Worm (Caenorhabditis elegans) whole organism, L1 larva: ENCODE results near the gene pigq-1.

Experiments used
- C16A3.4 ChIP-seq: fragments of 150-350 bp; optimal IDR thresholded peaks from 2 replicates; lab custom pipeline; 2014; ENCODE audit warnings: missing biosample characterization, missing genetic modification characterization
- F16B12.6 ChIP-seq: fragments of 150-350 bp; optimal IDR thresholded peaks from 2 replicates; lab custom pipeline; 2014; ENCODE audit warnings: missing biosample characterization, missing genetic modification characterization
- aha-1 ChIP-seq: fragments of 150-350 bp; optimal IDR thresholded peaks from 2 replicates; lab custom pipeline; 2014; ENCODE audit warnings: missing biosample characterization, missing genetic modification characterization
- aly-2 ChIP-seq: fragments of 150-350 bp; optimal IDR thresholded peaks from 2 replicates; lab custom pipeline; 2014; ENCODE audit warnings: missing biosample characterization, missing genetic modification characterization
- blmp-1 ChIP-seq: fragments of 150-350 bp; optimal IDR thresholded peaks from 2 replicates; lab custom pipeline; 2014; ENCODE audit warnings: missing biosample characterization, missing genetic modification characterization
- ceh-8 ChIP-seq: fragments of 200-800 bp; sonication (Bioruptor generic); optimal IDR thresholded peaks from 2 replicates; lab custom pipeline; 2018; ENCODE audit warnings: mild to moderate bottlenecking, missing genetic modification characterization, moderate library complexity, missing compliant biosample characterization
- ceh-82 ChIP-seq, 3 experiments: fragments of 150-350 bp in 1 of 3; sonication (generic microtip) in 2 of 3; optimal IDR thresholded peaks; 2 replicates each; lab custom pipeline; 2014 to 2017; ENCODE audit warnings: missing biosample characterization in 3 of 3, missing genetic modification characterization in 3 of 3
- ceh-88 ChIP-seq: fragments of 200-800 bp; sonication (Bioruptor generic); IDR thresholded peaks from 2 replicates; pipeline ENCODE4 v1.3.6; 2022; ENCODE audit warnings: missing genetic modification characterization, missing compliant biosample characterization
- dpl-1 ChIP-seq, 3 experiments: fragments of 150-350 bp in 2 of 3; sonication (generic microtip) in 1 of 3; optimal IDR thresholded peaks; 2 replicates each; lab custom pipeline; 2014 to 2017; ENCODE audit warnings: missing biosample characterization in 3 of 3, missing genetic modification characterization in 3 of 3, missing genetic modification reagents in 3 of 3
- dsc-1 ChIP-seq: sonication (generic microtip); optimal IDR thresholded peaks from 2 replicates; lab custom pipeline; 2016; ENCODE audit warnings: mild to moderate bottlenecking, missing genetic modification characterization, missing compliant biosample characterization
- efl-1 ChIP-seq, 4 experiments: fragments of 150-350 bp; optimal IDR thresholded peaks in 3 of 4; peaks in 1 of 4; 1 replicate in 1 of 4; 2 replicates in 3 of 4; lab custom pipeline; 2014; ENCODE audit warnings: missing biosample characterization in 2 of 4, missing genetic modification characterization in 2 of 4, missing genetic modification reagents in 2 of 4
- egl-13 ChIP-seq: sonication (generic microtip); optimal IDR thresholded peaks from 2 replicates; lab custom pipeline; 2016; ENCODE audit warnings: missing genotype, missing genetic modification reagents, missing genetic modification characterization, missing compliant biosample characterization
- elt-2 ChIP-seq: sonication (generic microtip); optimal IDR thresholded peaks from 2 replicates; lab custom pipeline; 2016; ENCODE audit warnings: missing genetic modification characterization, mild to moderate bottlenecking, inconsistent platforms, missing compliant biosample characterization, missing genetic modification reagents
- elt-3 ChIP-seq, 6 experiments: fragments of 150-350 bp in 1 of 6; sonication (generic microtip); optimal IDR thresholded peaks; 2 replicates each; lab custom pipeline; 2017 to 2018; ENCODE audit warnings: missing biosample characterization in 6 of 6, missing genetic modification characterization in 6 of 6, inconsistent platforms in 1 of 6
- fkh-10 ChIP-seq: sonication (generic microtip); optimal IDR thresholded peaks from 2 replicates; lab custom pipeline; 2017; ENCODE audit warnings: missing biosample characterization, missing genetic modification reagents, missing genetic modification characterization
- fkh-4 ChIP-seq: sonication (generic microtip); optimal IDR thresholded peaks from 2 replicates; lab custom pipeline; 2016; ENCODE audit warnings: missing compliant biosample characterization, missing genetic modification characterization, borderline replicate concordance
- fkh-8 ChIP-seq: sonication (generic microtip); optimal IDR thresholded peaks from 2 replicates; lab custom pipeline; 2016; ENCODE audit warnings: mild to moderate bottlenecking, missing genetic modification characterization, missing compliant biosample characterization
- fos-1 ChIP-seq: fragments of 150-350 bp; optimal IDR thresholded peaks from 2 replicates; lab custom pipeline; 2014; ENCODE audit warnings: missing biosample characterization, missing genetic modification characterization
- hpl-2 ChIP-seq: fragments of 150-350 bp; optimal IDR thresholded peaks from 2 replicates; lab custom pipeline; 2014; ENCODE audit warnings: missing biosample characterization, missing genetic modification reagents, missing genetic modification characterization
- irx-1 ChIP-seq: sonication (generic microtip); optimal IDR thresholded peaks from 2 replicates; lab custom pipeline; 2016; ENCODE audit warnings: missing genetic modification characterization, missing compliant biosample characterization
- isw-1 ChIP-seq: fragments of 200-800 bp; sonication (Bioruptor generic); IDR thresholded peaks from 2 replicates; pipeline ENCODE4 v1.3.6; 2022; ENCODE audit warnings: missing genetic modification characterization, missing compliant biosample characterization
- lin-13 ChIP-seq: fragments of 150-350 bp; optimal IDR thresholded peaks from 2 replicates; lab custom pipeline; 2014; ENCODE audit warnings: missing biosample characterization, missing genetic modification reagents, missing genetic modification characterization
- lin-14 ChIP-seq: fragments of 200-800 bp; sonication (Bioruptor generic); optimal IDR thresholded peaks from 2 replicates; lab custom pipeline; 2018; ENCODE audit warnings: mild to moderate bottlenecking, missing genetic modification characterization, moderate library complexity, missing compliant biosample characterization
- lin-35 ChIP-seq, 2 experiments: fragments of 150-350 bp; optimal IDR thresholded peaks; 2 replicates each; lab custom pipeline; 2014; ENCODE audit warnings: missing biosample characterization in 2 of 2, missing genetic modification characterization in 2 of 2, missing genetic modification reagents in 2 of 2
- lin-39 ChIP-seq: fragments of 150-350 bp; optimal IDR thresholded peaks from 2 replicates; lab custom pipeline; 2014; ENCODE audit warnings: missing biosample characterization, missing genetic modification reagents, missing genetic modification characterization
- lir-3 ChIP-seq: sonication (generic microtip); optimal IDR thresholded peaks from 2 replicates; lab custom pipeline; 2016; ENCODE audit warnings: mild to moderate bottlenecking, missing genetic modification characterization, moderate library complexity, missing compliant biosample characterization; ENCODE audit not compliant: poor library complexity
- lsy-2 ChIP-seq, 2 experiments: fragments of 150-350 bp; optimal IDR thresholded peaks; 2 replicates each; lab custom pipeline; 2014; ENCODE audit warnings: missing biosample characterization in 2 of 2, missing genetic modification characterization in 2 of 2
- mab-9 ChIP-seq: fragments of 200-800 bp; sonication (Bioruptor generic); IDR thresholded peaks from 2 replicates; pipeline ENCODE4 v1.3.6; 2022; ENCODE audit warnings: missing genetic modification reagents, missing genetic modification characterization, missing compliant biosample characterization
- mdl-1 ChIP-seq, 2 experiments: fragments of 150-350 bp; optimal IDR thresholded peaks; 2 replicates each; lab custom pipeline; 2014 to 2017; ENCODE audit warnings: missing biosample characterization in 2 of 2, missing genetic modification characterization in 2 of 2, inconsistent platforms in 1 of 2
- mef-2 ChIP-seq: fragments of 150-350 bp; optimal IDR thresholded peaks from 2 replicates; lab custom pipeline; 2014; ENCODE audit warnings: missing biosample characterization, missing genetic modification characterization
- mep-1 ChIP-seq: fragments of 150-350 bp; optimal IDR thresholded peaks from 2 replicates; lab custom pipeline; 2014; ENCODE audit warnings: missing biosample characterization, missing genetic modification characterization
- nhr-19 ChIP-seq: fragments of 200-800 bp; sonication (Bioruptor generic); conservative IDR thresholded peaks from 2 replicates; pipeline ENCODE4 v1.3.6; 2022; ENCODE audit warnings: missing genetic modification characterization, missing compliant biosample characterization
- nhr-20 ChIP-seq: sonication (generic microtip); optimal IDR thresholded peaks from 2 replicates; lab custom pipeline; 2016; ENCODE audit warnings: mild to moderate bottlenecking, missing genetic modification characterization, missing compliant biosample characterization
- nhr-77 ChIP-seq: fragments of 150-350 bp; optimal IDR thresholded peaks from 2 replicates; lab custom pipeline; 2014; ENCODE audit warnings: missing biosample characterization, missing genetic modification characterization
- nhr-85 ChIP-seq: sonication (generic microtip); peaks from one replicate; lab custom pipeline; 2016; ENCODE audit warnings: missing genetic modification characterization, inconsistent platforms, missing compliant biosample characterization
- nhr-90 ChIP-seq: sonication (generic microtip); optimal IDR thresholded peaks from 2 replicates; lab custom pipeline; 2016; ENCODE audit warnings: mild to moderate bottlenecking, missing genetic modification characterization, missing compliant biosample characterization; ENCODE audit not compliant: poor library complexity
- skn-1 ChIP-seq: fragments of 150-350 bp; optimal IDR thresholded peaks from 2 replicates; lab custom pipeline; 2014; ENCODE audit warnings: missing biosample characterization, missing genetic modification characterization
- snpc-4 ChIP-seq: fragments of 150-350 bp; optimal IDR thresholded peaks from 2 replicates; lab custom pipeline; 2014; ENCODE audit warnings: missing biosample characterization, missing genetic modification characterization
- sox-4 ChIP-seq: sonication (generic microtip); optimal IDR thresholded peaks from 2 replicates; lab custom pipeline; 2016; ENCODE audit warnings: missing genetic modification characterization, missing compliant biosample characterization
- sup-37 ChIP-seq: fragments of 200-800 bp; sonication (Bioruptor generic); optimal IDR thresholded peaks from 2 replicates; lab custom pipeline; 2018; ENCODE audit warnings: mild to moderate bottlenecking, missing genetic modification characterization, missing compliant biosample characterization
- swsn-7 ChIP-seq: sonication (generic microtip); optimal IDR thresholded peaks from 2 replicates; lab custom pipeline; 2016; ENCODE audit warnings: missing genetic modification characterization, missing compliant biosample characterization
- tbx-2 ChIP-seq: sonication (generic microtip); optimal IDR thresholded peaks from 2 replicates; lab custom pipeline; 2016; ENCODE audit warnings: missing genetic modification characterization, missing compliant biosample characterization
- unc-130 ChIP-seq: fragments of 150-350 bp; optimal IDR thresholded peaks from 2 replicates; lab custom pipeline; 2017; ENCODE audit warnings: missing biosample characterization, missing genetic modification characterization, inconsistent platforms
- unc-86 ChIP-seq: sonication (generic microtip); optimal IDR thresholded peaks from 2 replicates; lab custom pipeline; 2016; ENCODE audit warnings: missing genetic modification characterization, missing compliant biosample characterization
- unc-98 ChIP-seq: fragments of 200-800 bp; sonication (Bioruptor generic); IDR thresholded peaks from 2 replicates; pipeline ENCODE4 v1.3.6; 2022; ENCODE audit warnings: missing genetic modification characterization, missing compliant biosample characterization
- xbp-1 ChIP-seq: sonication (generic microtip); optimal IDR thresholded peaks from 2 replicates; lab custom pipeline; 2016; ENCODE audit warnings: missing genetic modification characterization, missing compliant biosample characterization
- zag-1 ChIP-seq: fragments of 150-350 bp; optimal IDR thresholded peaks from 2 replicates; lab custom pipeline; 2014; ENCODE audit warnings: missing biosample characterization, missing genetic modification characterization
- ztf-11 ChIP-seq, 2 experiments: sonication (generic microtip); optimal IDR thresholded peaks; 2 replicates each; lab custom pipeline; 2016 to 2017; ENCODE audit warnings: missing genetic modification characterization in 2 of 2, missing biosample characterization in 1 of 2, missing compliant biosample characterization in 1 of 2
- ztf-4 ChIP-seq: fragments of 150-350 bp; optimal IDR thresholded peaks from 2 replicates; lab custom pipeline; 2014; ENCODE audit warnings: missing biosample characterization, missing genetic modification characterization

The pigq-1 gene

DNA sequence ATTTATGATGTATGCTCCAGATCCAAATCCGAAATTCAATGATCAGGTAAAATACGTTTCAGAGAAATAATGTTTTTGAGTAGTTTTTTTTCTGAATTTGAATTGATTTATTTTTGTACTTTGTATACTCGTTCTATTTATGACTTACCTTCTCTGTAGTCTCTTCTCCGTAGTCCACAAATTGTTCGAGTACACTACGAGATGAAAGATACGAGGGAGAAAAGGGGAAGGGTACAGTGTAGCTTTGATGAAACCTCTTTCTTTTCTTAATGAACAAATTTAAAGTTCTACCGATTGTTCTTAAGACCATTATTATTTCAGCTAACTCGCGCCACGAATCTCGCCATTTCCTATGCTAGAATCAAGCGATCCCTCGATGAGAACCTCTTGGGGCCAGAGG lies 33.0 kb upstream of the pigq-1 start:
- TF ChIP-seq mep-1 (tag; lab: Kevin White, UChicago) (peak; percentile 4), swsn-7 (no peak)

DNA sequence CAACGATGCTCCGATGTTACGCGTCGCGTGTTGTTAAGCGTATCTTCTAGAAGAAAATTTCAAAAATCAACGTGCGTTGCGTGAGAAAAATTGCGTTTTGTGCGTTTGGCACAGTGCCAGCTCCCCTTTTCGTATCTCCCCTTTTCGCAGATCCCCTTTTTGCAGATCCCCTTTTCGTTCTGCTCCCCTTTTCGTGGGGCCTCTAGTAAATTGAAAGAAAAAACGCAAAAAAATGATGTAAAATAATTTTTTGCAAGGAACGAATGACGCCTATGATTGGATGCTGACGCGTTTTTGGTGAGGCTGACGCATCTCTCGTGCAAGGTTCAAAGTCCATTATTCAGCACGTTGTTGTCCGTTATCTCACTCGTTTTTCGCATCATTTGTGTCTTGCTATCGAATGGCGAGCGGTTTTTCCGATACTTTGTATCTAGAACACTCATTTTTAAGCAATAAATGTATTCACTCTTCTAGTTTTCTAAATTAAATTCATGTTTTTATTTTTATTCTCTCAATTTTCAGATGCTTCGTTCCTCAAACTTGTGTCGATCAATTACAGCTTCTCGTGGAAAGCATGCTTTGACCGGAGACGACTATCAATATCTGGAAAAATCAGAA lies 32.2 kb upstream of the pigq-1 start, which contains the start of gene cpt-2:
Gene cpt-2, plus strand, starts transcription at position 523 of the 618 bp plus-strand sequence.
- TF ChIP-seq mab-9 (GFP tag; lab: Robert Waterston, UW) (peak; percentile 89), zag-1 (tag; lab: Kevin White, UChicago) (peak; percentile 80), skn-1 (peak; percentile 76), nhr-20 (tag; lab: Kevin White, UChicago) (peak; percentile 92), unc-98 (GFP tag; lab: Robert Waterston, UW) (peak; percentile 76), fkh-10 (GFP tag; lab: Kevin White, UChicago) (peak; percentile 75), dsc-1 (peak; percentile 91), mef-2 (peak; percentile 20), mep-1 (tag; lab: Kevin White, UChicago) (peak; percentile 91), tbx-2 (peak; percentile 91), unc-130 (tag; lab: Kevin White, UChicago) (peak; percentile 94), sup-37 (GFP tag; lab: Kevin White, UChicago) (peak; percentile 46), nhr-77 (tag; lab: Kevin White, UChicago) (peak; percentile 66), lsy-2 (tag; optimal IDR thresholded peaks at IDR 0.05; lab: Kevin White, UChicago) (peak; percentile 90 to 93), elt-2 (tag; lab: Kevin White, UChicago) (peak; percentile 88), nhr-90 (tag; lab: Kevin White, UChicago) (peak; percentile 93), ceh-82 (tag; optimal IDR thresholded peaks at IDR 0.05; lab: Kevin White, UChicago) (peak; percentile 77 to 93 (median 89)), lin-14 (GFP tag; lab: Kevin White, UChicago) (peak; percentile 85), blmp-1 (tag; lab: Kevin White, UChicago) (peak; percentile 56), irx-1 (peak; percentile 87), C16A3.4 (tag; lab: Kevin White, UChicago) (peak; percentile 74), lir-3 (tag; lab: Kevin White, UChicago) (peak; percentile 81), aly-2 (peak; percentile 54), unc-86 (peak; percentile 85), aha-1 (peak; percentile 16), nhr-19 (peak; percentile 95), elt-3 (tag; optimal IDR thresholded peaks at IDR 0.05; lab: Kevin White, UChicago) (peak in 3 of 6 experiments; percentile 7 to 82 (median 79)), ztf-4 (peak; percentile 64), mdl-1 (tag; optimal IDR thresholded peaks at IDR 0.05; lab: Kevin White, UChicago) (peak in 1 of 2 experiments; percentile 86), fos-1 (tag; lab: Kevin White, UChicago) (peak; percentile 77), ceh-88 (GFP tag; lab: Robert Waterston, UW) (peak; percentile 78), lin-35 (GFP tag; optimal IDR thresholded peaks at IDR 0.05; lab: Kevin White, UChicago) (peak; percentile 83 to 90), fkh-4 (peak; percentile 49), F16B12.6 (tag; lab: Kevin White, UChicago) (peak; percentile 53), snpc-4 (tag; lab: Kevin White, UChicago) (peak; percentile 79), lin-13 (GFP tag; lab: Kevin White, UChicago) (peak; percentile 84), ceh-8 (peak; percentile 91), dpl-1 (GFP tag; optimal IDR thresholded peaks at IDR 0.05; lab: Kevin White, UChicago) (peak; percentile 67 to 82 (median 81)), xbp-1 (tag; lab: Kevin White, UChicago) (peak; percentile 91), nhr-85 (tag; lab: Kevin White, UChicago) (peak; percentile 88), ztf-11 (tag; optimal IDR thresholded peaks at IDR 0.05; lab: Kevin White, UChicago) (peak in 1 of 2 experiments; percentile 69), fkh-8 (tag; lab: Kevin White, UChicago) (peak; percentile 79), isw-1 (GFP tag; lab: Robert Waterston, UW) (peak; percentile 92), sox-4 (tag; lab: Kevin White, UChicago) (peak; percentile 75), efl-1 (optimal IDR thresholded peaks at IDR 0.05; lab: Kevin White, UChicago) (peak; percentile 81 to 86), efl-1 (GFP tag; optimal IDR thresholded peaks at IDR 0.05 in 1 of 2; lab: Kevin White, UChicago) (peak; percentile 80 to 98), hpl-2 (GFP tag; lab: Kevin White, UChicago) (peak; percentile 66), swsn-7 (peak; percentile 91), lin-39 (peak; percentile 86), egl-13 (tag; lab: Kevin White, UChicago) (peak; percentile 77)
